Fruit fly (Drosophila melanogaster): ENCODE data around the gene mRpL45.
A peak's percentile ranks its signal among the peaks of the same experiment; 100 is the strongest.

mRpL45 gene

dm6 chr3R:22625514-22626333 lies 7.4 kb downstream of the mRpL45 start (continued):
- TF ChIP-seq danr (GFP tag; IDR thresholded peaks at IDR 0.05) = no peak
- TF ChIP-seq dmrt11E (tag; optimal IDR thresholded peaks at IDR 0.05) = peak; percentile 53
- no peak for TF ChIP-seq prd (optimal IDR thresholded peaks at IDR 0.05)
- TF ChIP-seq prd (GFP tag; IDR thresholded peaks at IDR 0.05) = 0 out of 3 replicates have a peak, but pooled peaks have one; percentile 30
- no peak for TF ChIP-seq HmgD (GFP tag; optimal IDR thresholded peaks at IDR 0.05)
- peak; percentile 23; the same call in 1 of the 2 replicates for TF ChIP-seq vvl (GFP tag; IDR thresholded peaks at IDR 0.05)
- TF ChIP-seq CG3065 (GFP tag; optimal IDR thresholded peaks at IDR 0.05) = no peak
- TF ChIP-seq gro (GFP tag; optimal IDR thresholded peaks at IDR 0.05) = no peak
- TF ChIP-seq scrt (GFP tag; optimal IDR thresholded peaks at IDR 0.05) = no peak
- no peak for TF ChIP-seq CG2116 (GFP tag; optimal IDR thresholded peaks at IDR 0.05)
- TF ChIP-seq CG7357 (GFP tag; IDR thresholded peaks at IDR 0.05) = no peak
- TF ChIP-seq CG5245 (GFP tag; optimal IDR thresholded peaks at IDR 0.05) = no peak
- no peak for TF ChIP-seq CG17328 (GFP tag; IDR thresholded peaks at IDR 0.05)
- no peak for TF ChIP-seq Fer1 (GFP tag; optimal IDR thresholded peaks at IDR 0.05)
- no peak for TF ChIP-seq sc (optimal IDR thresholded peaks at IDR 0.05)
- peak; percentile 54 for TF ChIP-seq sc (GFP tag; optimal IDR thresholded peaks at IDR 0.05)
- TF ChIP-seq Lpt (GFP tag; optimal IDR thresholded peaks at IDR 0.05) = no peak
- peak; percentile 56 for TF ChIP-seq fd96Cb (tag; optimal IDR thresholded peaks at IDR 0.05)
- peak; percentile 20; the same call in 1 of the 2 replicates for TF ChIP-seq Ada2b (GFP tag; IDR thresholded peaks at IDR 0.05)
- peak; percentile 32 for TF ChIP-seq CG4424 (GFP tag; optimal IDR thresholded peaks at IDR 0.05)
- no peak for TF ChIP-seq ftz-f1 (GFP tag; optimal IDR thresholded peaks at IDR 0.05)
- TF ChIP-seq CG14965 (GFP tag; optimal IDR thresholded peaks at IDR 0.05; ENCODE audit: borderline replicate concordance) = no peak
- TF ChIP-seq CG2120 (GFP tag; optimal IDR thresholded peaks at IDR 0.05) = peak; percentile 37
- TF ChIP-seq Dek (tag; optimal IDR thresholded peaks at IDR 0.05) = no peak
- TF ChIP-seq CG7745 (tag; optimal IDR thresholded peaks at IDR 0.05) = no peak
- TF ChIP-seq CG9609 (GFP tag; optimal IDR thresholded peaks at IDR 0.05) = no peak
- TF ChIP-seq shn (GFP tag; optimal IDR thresholded peaks at IDR 0.05) = no peak
- no peak for TF ChIP-seq Dad (GFP tag; optimal IDR thresholded peaks at IDR 0.05)
- TF ChIP-seq CG32772 (GFP tag; IDR thresholded peaks at IDR 0.05) = no peak
- TF ChIP-seq CG12391 (tag; optimal IDR thresholded peaks at IDR 0.05) = peak; percentile 59
- no peak for TF ChIP-seq ssp (GFP tag; IDR thresholded peaks at IDR 0.05)
- TF ChIP-seq Sox102F (GFP tag; optimal IDR thresholded peaks at IDR 0.05) = peak; percentile 60
- TF ChIP-seq CG6254 (GFP tag; optimal IDR thresholded peaks at IDR 0.05) = peak; percentile 64
- TF ChIP-seq ro (GFP tag; IDR thresholded peaks at IDR 0.05) = no peak
- no peak for TF ChIP-seq al (GFP tag; IDR thresholded peaks at IDR 0.05)
- TF ChIP-seq CG9797 (GFP tag; optimal IDR thresholded peaks at IDR 0.05) = no peak
- no peak for TF ChIP-seq Xrp1 (GFP tag; IDR thresholded peaks at IDR 0.05)
- peak; percentile 70 for TF ChIP-seq CG11696 (GFP tag; IDR thresholded peaks at IDR 0.05)
- no peak for TF ChIP-seq vfl (GFP tag; optimal IDR thresholded peaks at IDR 0.05)
- TF ChIP-seq CG2875 (GFP tag; optimal IDR thresholded peaks at IDR 0.05) = peak; percentile 64
- TF ChIP-seq CG15073 (GFP tag; optimal IDR thresholded peaks at IDR 0.05) = no peak
- no peak for TF ChIP-seq yki (optimal IDR thresholded peaks at IDR 0.05)
- TF ChIP-seq Hey (tag; optimal IDR thresholded peaks at IDR 0.05) = no peak
- TF ChIP-seq dmrt99B (tag; optimal IDR thresholded peaks at IDR 0.05) = peak; percentile 69
- no peak for TF ChIP-seq CG3726 (GFP tag; IDR thresholded peaks at IDR 0.05)
- peak; percentile 76 for TF ChIP-seq nmo (GFP tag; optimal IDR thresholded peaks at IDR 0.05)
- TF ChIP-seq kah (GFP tag; optimal IDR thresholded peaks at IDR 0.05) = no peak
- TF ChIP-seq chinmo (GFP tag; IDR thresholded peaks at IDR 0.05; ENCODE audit: partially characterized antibody) = no peak
- TF ChIP-seq CG11085 (GFP tag; IDR thresholded peaks at IDR 0.05) = no peak
- no peak for TF ChIP-seq CG15696 (tag; optimal IDR thresholded peaks at IDR 0.05)
- no peak for TF ChIP-seq CG4282 (GFP tag; optimal IDR thresholded peaks at IDR 0.05)
